Fruit fly (Drosophila melanogaster) whole organism, embryonic: ENCODE measurements around the gene p38b.

Experiments used
- CG32532 ChIP-seq: fragments of 200-800 bp; sonication (Bioruptor generic); IDR thresholded peaks from 2 replicates; pipeline ENCODE4 v1.3.6; 2022; ENCODE audit warnings: missing biosample characterization, missing genetic modification characterization
- E2f1 ChIP-seq: fragments of 200-800 bp; sonication (Bioruptor generic); IDR thresholded peaks from 2 replicates; pipeline ENCODE4 v1.3.6; 2022; ENCODE audit warnings: missing biosample characterization, missing genetic modification characterization
- Optix ChIP-seq: fragments of 200-800 bp; sonication (Bioruptor generic); IDR thresholded peaks from 3 replicates; pipeline ENCODE4 v1.3.6; 2022; ENCODE audit warnings: missing biosample characterization, missing genetic modification characterization
- dm ChIP-seq: fragments of 200-800 bp; sonication (Bioruptor generic); optimal IDR thresholded peaks from 3 replicates; lab custom pipeline; 2016; ENCODE audit warnings: missing biosample characterization, missing genetic modification characterization
- dmrt99B ChIP-seq: fragments of 200-800 bp; sonication (Bioruptor generic); optimal IDR thresholded peaks from 2 replicates; lab custom pipeline; 2018; ENCODE audit warnings: missing biosample characterization, mild to moderate bottlenecking, missing genetic modification characterization, moderate library complexity

DNA sequence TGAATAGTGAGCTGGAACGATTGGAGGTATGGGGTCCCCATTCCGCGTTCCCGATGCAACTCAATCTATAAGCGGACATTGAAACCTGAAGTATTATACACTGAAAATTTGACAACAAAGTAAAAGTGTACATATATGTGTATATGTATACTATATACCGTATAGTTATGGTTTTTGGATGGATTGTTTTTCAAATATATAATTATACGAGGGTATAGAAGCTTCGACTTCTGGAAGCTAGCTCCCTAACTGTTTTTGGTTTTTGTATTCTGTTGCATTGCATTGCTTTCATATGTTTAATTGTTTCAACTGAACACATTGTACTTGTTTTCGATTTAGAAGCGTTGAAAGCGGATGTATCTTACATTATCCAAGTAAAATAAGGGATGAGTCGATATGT is 32.7 kb downstream of the p38b start, which contains the start of gene CG16888:
- TF ChIP-seq dm (no peak), dmrt99B (tag; lab: Kevin White, UChicago) (no peak), E2f1 (GFP tag; lab: Robert Waterston, UW) (no peak), Optix (GFP tag; lab: Robert Waterston, UW) (no peak), CG32532 (GFP tag; lab: Robert Waterston, UW) (no peak)
